Fruit fly (Drosophila melanogaster) whole organism, embryonic: Measurements from ENCODE around the gene CG15404.
A peak's percentile ranks its signal among the peaks of the same experiment; 100 is the strongest.

Experiments used
- Abd-B ChIP-seq: fragments of 200-800 bp; sonication (Bioruptor generic); optimal IDR thresholded peaks from 2 replicates; lab custom pipeline; 2018; ENCODE audit warnings: missing biosample characterization, mild to moderate bottlenecking, missing genetic modification characterization, moderate library complexity
- CG1024 ChIP-seq: fragments of 200-800 bp; sonication (Bioruptor generic); IDR thresholded peaks from 2 replicates; pipeline ENCODE4 v1.3.6; 2022; ENCODE audit warnings: missing biosample characterization, missing genetic modification characterization
- CG10543 ChIP-seq: fragments of 200-800 bp; sonication (Bioruptor generic); optimal IDR thresholded peaks from 3 replicates; lab custom pipeline; 2017; ENCODE audit warnings: missing biosample characterization, mild to moderate bottlenecking, missing genetic modification characterization, moderate library complexity
- CG11695 ChIP-seq: fragments of 200-800 bp; sonication (Bioruptor generic); IDR thresholded peaks from 3 replicates; pipeline ENCODE4 v1.3.6; 2022; ENCODE audit warnings: missing biosample characterization, missing genetic modification characterization
- CG11723 ChIP-seq: fragments of 200-800 bp; sonication (Bioruptor generic); optimal IDR thresholded peaks from 2 replicates; lab custom pipeline; 2017; ENCODE audit warnings: missing biosample characterization, mild to moderate bottlenecking, missing genetic modification characterization
- CG13287 ChIP-seq: fragments of 200-800 bp; sonication (Bioruptor generic); IDR thresholded peaks from 2 replicates; pipeline ENCODE4 v1.3.6; 2022; ENCODE audit warnings: missing biosample characterization, missing genetic modification characterization; ENCODE audit not compliant: partially characterized antibody
- CG13424 ChIP-seq: fragments of 200-800 bp; sonication (Bioruptor generic); optimal IDR thresholded peaks from 2 replicates; lab custom pipeline; 2019; ENCODE audit warnings: missing biosample characterization, mild to moderate bottlenecking, missing genetic modification characterization, moderate library complexity
- CG13624 ChIP-seq: fragments of 200-800 bp; sonication (Bioruptor generic); optimal IDR thresholded peaks from 2 replicates; lab custom pipeline; 2016; ENCODE audit warnings: missing biosample characterization, missing genetic modification characterization
- CG1529 ChIP-seq: fragments of 200-800 bp; sonication (Bioruptor generic); optimal IDR thresholded peaks from 3 replicates; lab custom pipeline; 2018; ENCODE audit warnings: missing biosample characterization, missing genetic modification characterization
- CG17385 ChIP-seq: fragments of 200-800 bp; sonication (Bioruptor generic); optimal IDR thresholded peaks from 3 replicates; lab custom pipeline; 2018; ENCODE audit warnings: missing biosample characterization, mild to moderate bottlenecking, missing genetic modification characterization
- CG2889 ChIP-seq: fragments of 200-800 bp; sonication (Bioruptor generic); IDR thresholded peaks from 3 replicates; pipeline ENCODE4 v1.3.6; 2022; ENCODE audit warnings: missing biosample characterization, missing genetic modification characterization
- CG33213 ChIP-seq: fragments of 200-800 bp; sonication (Bioruptor generic); optimal IDR thresholded peaks from 3 replicates; lab custom pipeline; 2016; ENCODE audit warnings: missing biosample characterization, missing genetic modification characterization
- CG42726 ChIP-seq: fragments of 200-800 bp; sonication (Bioruptor generic); IDR thresholded peaks from 2 replicates; pipeline ENCODE4 v1.3.6; 2022; ENCODE audit warnings: missing biosample characterization, missing genetic modification characterization; ENCODE audit not compliant: partially characterized antibody
- CG4328 ChIP-seq: fragments of 200-800 bp; sonication (Bioruptor generic); optimal IDR thresholded peaks from 3 replicates; lab custom pipeline; 2017; ENCODE audit warnings: missing biosample characterization, missing genetic modification reagents, missing genetic modification characterization
- CG5180 ChIP-seq: fragments of 200-800 bp; sonication (Bioruptor generic); optimal IDR thresholded peaks from 3 replicates; lab custom pipeline; 2017; ENCODE audit warnings: missing biosample characterization, missing genetic modification characterization, mild to moderate bottlenecking, moderate library complexity, missing genetic modification reagents
- CG6175 ChIP-seq: fragments of 200-800 bp; sonication (Bioruptor generic); IDR thresholded peaks from 3 replicates; pipeline ENCODE4 v1.3.6; 2022; ENCODE audit warnings: missing biosample characterization, missing genetic modification characterization
- CG6654 ChIP-seq: fragments of 200-800 bp; sonication (Bioruptor generic); optimal IDR thresholded peaks from 2 replicates; lab custom pipeline; 2017; ENCODE audit warnings: missing biosample characterization, mild to moderate bottlenecking, missing genetic modification characterization
- CG7372 ChIP-seq: fragments of 200-800 bp; sonication (Bioruptor generic); IDR thresholded peaks from 2 replicates; pipeline ENCODE4 v1.3.6; 2022; ENCODE audit warnings: missing biosample characterization, missing genetic modification characterization
- CG7556 ChIP-seq: fragments of 200-800 bp; sonication (Bioruptor generic); optimal IDR thresholded peaks from 2 replicates; lab custom pipeline; 2017; ENCODE audit warnings: missing biosample characterization, mild to moderate bottlenecking, missing genetic modification characterization
- Dip2 ChIP-seq: fragments of 200-800 bp; sonication (Bioruptor generic); IDR thresholded peaks from 2 replicates; pipeline ENCODE4 v1.3.6; 2022; ENCODE audit warnings: missing biosample characterization, missing genetic modification characterization
- Dp ChIP-seq: fragments of 200-800 bp; sonication (Bioruptor generic); optimal IDR thresholded peaks from 2 replicates; lab custom pipeline; 2018; ENCODE audit warnings: missing biosample characterization, mild to moderate bottlenecking, missing genetic modification characterization, moderate library complexity
- HmgZ ChIP-seq: fragments of 200-800 bp; sonication (Bioruptor generic); optimal IDR thresholded peaks from 2 replicates; lab custom pipeline; 2018; ENCODE audit warnings: missing biosample characterization, mild to moderate bottlenecking, missing genetic modification characterization
- Hmx ChIP-seq: fragments of 200-800 bp; sonication (Bioruptor generic); optimal IDR thresholded peaks from 2 replicates; lab custom pipeline; 2016; ENCODE audit warnings: missing biosample characterization, missing genetic modification characterization
- Hr39 ChIP-seq: fragments of >200 bp; optimal IDR thresholded peaks from 2 replicates; lab custom pipeline; 2017
- NFAT ChIP-seq: fragments of 200-800 bp; sonication (Bioruptor generic); IDR thresholded peaks from 2 replicates; pipeline ENCODE4 v1.3.6; 2022; ENCODE audit warnings: missing biosample characterization, missing genetic modification characterization
- Side ChIP-seq: fragments of 200-800 bp; sonication (Bioruptor generic); optimal IDR thresholded peaks from 2 replicates; lab custom pipeline; 2016; ENCODE audit warnings: missing biosample characterization, missing genetic modification characterization
- Tbp ChIP-seq: fragments of >200 bp; optimal IDR thresholded peaks from 2 replicates; lab custom pipeline; 2018; ENCODE audit warnings: missing biosample characterization, missing genetic modification characterization
- Vsx1 ChIP-seq: fragments of 200-800 bp; sonication (Bioruptor generic); optimal IDR thresholded peaks from 2 replicates; lab custom pipeline; 2017; ENCODE audit warnings: missing biosample characterization, mild to moderate bottlenecking, missing genetic modification characterization, missing genetic modification reagents
- Xbp1 ChIP-seq: fragments of 200-800 bp; sonication (Bioruptor generic); optimal IDR thresholded peaks from 3 replicates; lab custom pipeline; 2016; ENCODE audit warnings: missing biosample characterization, mild to moderate bottlenecking, missing genetic modification characterization
- bigmax ChIP-seq: fragments of 200-800 bp; sonication (Bioruptor generic); optimal IDR thresholded peaks from 2 replicates; lab custom pipeline; 2018; ENCODE audit warnings: missing biosample characterization, mild to moderate bottlenecking, missing genetic modification characterization
- crol ChIP-seq: fragments of 200-800 bp; sonication (Bioruptor generic); IDR thresholded peaks from 2 replicates; pipeline ENCODE4 v1.3.6; 2022; ENCODE audit warnings: missing biosample characterization, missing genetic modification characterization
- danr ChIP-seq: fragments of 200-800 bp; sonication (Bioruptor generic); IDR thresholded peaks from 2 replicates; pipeline ENCODE4 v1.3.6; 2022; ENCODE audit warnings: missing biosample characterization, missing genetic modification characterization
- exex ChIP-seq: fragments of 200-800 bp; sonication (Bioruptor generic); optimal IDR thresholded peaks from 4 replicates; lab custom pipeline; 2018; ENCODE audit warnings: missing biosample characterization, mild to moderate bottlenecking, missing genetic modification characterization, moderate library complexity
- fd64A ChIP-seq: fragments of 200-800 bp; sonication (Bioruptor generic); optimal IDR thresholded peaks from 3 replicates; lab custom pipeline; 2018; ENCODE audit warnings: missing biosample characterization, mild to moderate bottlenecking, missing genetic modification characterization
- gt ChIP-seq: fragments of 200-800 bp; sonication (Bioruptor generic); IDR thresholded peaks from 2 replicates; pipeline ENCODE4 v1.3.6; 2022; ENCODE audit warnings: missing biosample characterization, missing genetic modification characterization
- h ChIP-seq: fragments of >200 bp; optimal IDR thresholded peaks from 2 replicates; lab custom pipeline; 2017
- ham ChIP-seq: fragments of 200-800 bp; sonication (Bioruptor generic); IDR thresholded peaks from 2 replicates; pipeline ENCODE4 v1.3.6; 2022; ENCODE audit warnings: missing biosample characterization, missing genetic modification characterization
- knrl ChIP-seq: fragments of 200-800 bp; sonication (Bioruptor generic); IDR thresholded peaks from 3 replicates; pipeline ENCODE4 v1.3.6; 2022; ENCODE audit warnings: missing biosample characterization, missing genetic modification characterization; ENCODE audit not compliant: partially characterized antibody
- lbe ChIP-seq: fragments of 200-800 bp; sonication (Bioruptor generic); optimal IDR thresholded peaks from 2 replicates; lab custom pipeline; 2016; ENCODE audit warnings: missing biosample characterization, mild to moderate bottlenecking, missing genetic modification characterization
- luna ChIP-seq: fragments of 200-800 bp; sonication (Bioruptor generic); optimal IDR thresholded peaks from 2 replicates; lab custom pipeline; 2016; ENCODE audit warnings: missing biosample characterization, missing genetic modification characterization
- oc ChIP-seq: fragments of 200-800 bp; sonication (Bioruptor generic); optimal IDR thresholded peaks from 2 replicates; lab custom pipeline; 2018; ENCODE audit warnings: missing biosample characterization, mild to moderate bottlenecking, missing genetic modification characterization, moderate library complexity
- pan ChIP-seq, 4 experiments: fragments of >200 bp in 3 of 4; fragments of 200-800 bp in 1 of 4; sonication (Bioruptor generic) in 1 of 4; optimal IDR thresholded peaks in 3 of 4; IDR thresholded peaks in 1 of 4; 2 replicates each; pipeline versions ENCODE4 v1.3.6 to Lab custom; 2017 to 2022; ENCODE audit warnings: missing biosample characterization in 2 of 4, missing genetic modification characterization in 2 of 4, mixed read lengths in 1 of 4
- pros ChIP-seq: fragments of 200-800 bp; sonication (Bioruptor generic); optimal IDR thresholded peaks from 3 replicates; lab custom pipeline; 2019; ENCODE audit warnings: missing biosample characterization, mild to moderate bottlenecking, missing genetic modification characterization, moderate library complexity
- sc ChIP-seq, 3 experiments: fragments of >200 bp in 2 of 3; fragments of 200-800 bp in 1 of 3; sonication (Bioruptor generic) in 1 of 3; optimal IDR thresholded peaks; 2 replicates in 2 of 3; 3 replicates in 1 of 3; lab custom pipeline; 2017; ENCODE audit warnings: mild to moderate bottlenecking in 1 of 3, missing biosample characterization in 1 of 3, missing genetic modification characterization in 1 of 3, missing genetic modification reagents in 1 of 3
- seq ChIP-seq: fragments of 200-800 bp; sonication (Bioruptor generic); IDR thresholded peaks from 2 replicates; pipeline ENCODE4 v1.3.6; 2022; ENCODE audit warnings: missing biosample characterization, missing genetic modification characterization
- wor ChIP-seq: fragments of 200-800 bp; sonication (Bioruptor generic); IDR thresholded peaks from 2 replicates; pipeline ENCODE4 v1.3.6; 2022; ENCODE audit warnings: missing biosample characterization, missing genetic modification characterization
- yki ChIP-seq: fragments of >200 bp; optimal IDR thresholded peaks from 3 replicates; lab custom pipeline; 2018
- zen2 ChIP-seq: fragments of 200-800 bp; sonication (Bioruptor generic); IDR thresholded peaks from 3 replicates; pipeline ENCODE4 v1.3.6; 2022; ENCODE audit warnings: missing biosample characterization, missing genetic modification characterization; ENCODE audit not compliant: partially characterized antibody

CG15404 gene

DNA sequence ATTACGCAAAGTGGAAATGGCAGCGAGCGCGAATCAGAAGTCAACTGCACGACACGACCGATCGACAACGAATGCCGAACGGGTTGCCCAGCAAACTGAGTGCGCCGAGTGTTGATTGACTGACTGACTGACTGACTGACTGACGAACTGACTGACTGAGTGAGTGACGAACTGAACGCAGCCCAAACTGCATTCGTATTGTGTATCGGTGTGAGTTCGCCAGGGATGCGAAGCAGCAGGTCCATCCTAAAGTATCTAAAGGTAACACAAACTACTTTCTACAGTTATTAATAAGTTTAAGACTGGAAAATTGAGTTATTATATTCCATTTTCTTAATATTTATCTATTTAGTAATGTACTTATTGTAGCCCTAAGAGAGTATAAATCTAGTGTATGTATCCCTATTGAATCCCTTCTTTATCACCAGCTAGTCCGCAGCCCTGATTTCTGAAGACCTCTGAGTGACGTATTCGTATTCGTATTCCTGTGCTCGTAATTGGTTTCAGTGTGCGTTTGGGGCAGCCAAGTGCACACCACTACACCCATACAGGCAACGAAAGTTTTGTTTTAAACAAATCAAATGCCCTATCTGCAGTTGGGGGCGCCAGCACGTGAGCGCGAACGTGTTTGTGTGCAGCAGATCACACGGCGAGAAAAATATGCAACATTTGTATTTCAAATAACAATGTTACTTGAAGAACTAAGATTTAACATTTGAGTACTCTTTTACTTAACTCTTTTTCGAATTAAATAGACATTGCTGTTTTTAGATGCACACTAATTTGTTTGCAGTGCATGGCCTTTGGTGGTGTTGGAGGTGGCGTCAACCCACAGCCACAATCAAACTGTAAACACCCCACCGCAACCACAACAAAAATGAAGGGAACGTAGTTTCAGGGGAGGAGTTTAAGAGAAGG is 20.8 kb upstream of the CG15404 start (continued):
- peak; percentile 92 for TF ChIP-seq gt (GFP tag; lab: Robert Waterston, UW)
- peak; percentile 77 for TF ChIP-seq CG4328
- TF ChIP-seq CG11723 (GFP tag; lab: Kevin White, UChicago), result peak; percentile 82
- peak; percentile 89 for TF ChIP-seq CG7372 (GFP tag; lab: Robert Waterston, UW)
- peak; percentile 96 for TF ChIP-seq fd64A
- no peak for TF ChIP-seq CG13287 (GFP tag; lab: Robert Waterston, UW)
- no peak for TF ChIP-seq Hmx (GFP tag; lab: Kevin White, UChicago)
- TF ChIP-seq Xbp1 (GFP tag; lab: Kevin White, UChicago), result peak; percentile 96
- peak; percentile 93 for TF ChIP-seq CG1529 (GFP tag; lab: Kevin White, UChicago)
- TF ChIP-seq pan (optimal IDR thresholded peaks at IDR 0.05; lab: Kevin White, UChicago), result no peak
- peak in 1 of 2 experiments; percentile 92 for TF ChIP-seq pan (GFP tag; optimal IDR thresholded peaks at IDR 0.05 in 1 of 2, IDR thresholded peaks at IDR 0.05 in 1 of 2)
- peak; percentile 42 for TF ChIP-seq pros (GFP tag; lab: Kevin White, UChicago)
- TF ChIP-seq yki (lab: Kevin White, UChicago), result no peak
- TF ChIP-seq CG1024, result peak; percentile 94
- TF ChIP-seq luna (GFP tag; lab: Kevin White, UChicago), result peak; percentile 36
- no peak for TF ChIP-seq sc (optimal IDR thresholded peaks at IDR 0.05; lab: Kevin White, UChicago)
- TF ChIP-seq sc (GFP tag; optimal IDR thresholded peaks at IDR 0.05; lab: Kevin White, UChicago), result peak; percentile 94
- peak; percentile 75; the same call in 2 of the 3 replicates for TF ChIP-seq CG6175
- peak; percentile 96 for TF ChIP-seq CG33213 (GFP tag; lab: Kevin White, UChicago)
- peak; percentile 89 for TF ChIP-seq CG13624 (GFP tag; lab: Kevin White, UChicago)
- TF ChIP-seq HmgZ, result peak; percentile 85
- TF ChIP-seq Hr39 (lab: Kevin White, UChicago), result no peak
- TF ChIP-seq zen2 (GFP tag; lab: Robert Waterston, UW), result no peak
- TF ChIP-seq CG11695, result peak; percentile 79
- peak; percentile 74 for TF ChIP-seq CG2889 (GFP tag; lab: Robert Waterston, UW)
- peak; percentile 95 for TF ChIP-seq Side (GFP tag; lab: Kevin White, UChicago)
- peak; percentile 91 for TF ChIP-seq CG5180
- TF ChIP-seq Vsx1 (GFP tag; lab: Kevin White, UChicago), result peak; percentile 83
- no peak for TF ChIP-seq h
- peak; percentile 11 for TF ChIP-seq bigmax (GFP tag; lab: Kevin White, UChicago)
- peak; percentile 55; the same call in 1 of the 2 replicates for TF ChIP-seq crol
- peak; percentile 88 for TF ChIP-seq danr (GFP tag; lab: Robert Waterston, UW)
- peak; percentile 60; the same call in 1 of the 2 replicates for TF ChIP-seq ham (GFP tag; lab: Robert Waterston, UW)
- TF ChIP-seq Tbp, result no peak
- peak; percentile 79 for TF ChIP-seq CG10543 (GFP tag; lab: Kevin White, UChicago)
- peak; percentile 96 for TF ChIP-seq CG13424 (tag; lab: Kevin White, UChicago)
- TF ChIP-seq CG7556 (GFP tag; lab: Kevin White, UChicago), result peak; percentile 94
- peak; percentile 5 for TF ChIP-seq lbe
- TF ChIP-seq NFAT, result peak; percentile 79
- TF ChIP-seq oc (tag; lab: Kevin White, UChicago), result peak; percentile 96
- TF ChIP-seq CG17385 (GFP tag; lab: Kevin White, UChicago), result peak; percentile 90
- TF ChIP-seq Dp (GFP tag; lab: Kevin White, UChicago), result no peak
- TF ChIP-seq Abd-B, result peak; percentile 91
- no peak for TF ChIP-seq CG42726
- peak; percentile 88 for TF ChIP-seq seq (GFP tag; lab: Robert Waterston, UW)
- TF ChIP-seq Dip2, result peak; percentile 37; the same call in 1 of the 2 replicates
- peak; percentile 53 for TF ChIP-seq exex (tag; lab: Kevin White, UChicago)
- TF ChIP-seq knrl (GFP tag; lab: Robert Waterston, UW), result no peak
- TF ChIP-seq CG6654 (GFP tag; lab: Kevin White, UChicago), result peak; percentile 84
- peak; percentile 96 for TF ChIP-seq wor (GFP tag; lab: Robert Waterston, UW)
